Worm (Caenorhabditis elegans) whole organism, late embryonic: Measurements from ENCODE around the gene odr-2.

Experiments used
- ama-1 ChIP-seq: fragments of 150-350 bp; optimal IDR thresholded peaks from 2 replicates; lab custom pipeline; 2014
- ets-4 ChIP-seq: sonication (generic microtip); optimal IDR thresholded peaks from 2 replicates; lab custom pipeline; 2016; ENCODE audit warnings: missing genetic modification characterization, missing compliant biosample characterization
- tbx-7 ChIP-seq: sonication (generic microtip); optimal IDR thresholded peaks from 2 replicates; lab custom pipeline; 2016; ENCODE audit warnings: missing genotype, missing genetic modification characterization, missing compliant biosample characterization
- unc-86 ChIP-seq: sonication (generic microtip); optimal IDR thresholded peaks from 2 replicates; lab custom pipeline; 2016; ENCODE audit warnings: missing genetic modification characterization, missing compliant biosample characterization

- TF ChIP-seq unc-86 (tag; lab: Kevin White, UChicago) (no peak), ama-1 (lab: Kevin White, UChicago) (no peak), tbx-7 (tag; lab: Kevin White, UChicago) (no peak), ets-4 (tag; lab: Kevin White, UChicago) (no peak)
These were observed 26.1 kb downstream of the odr-2 start, which contains the start of gene T01C4.8 for ce11 chrV:7129460-7129859.
